Fruit fly (Drosophila melanogaster) whole organism, pupa: Measurements from ENCODE around the gene CG2604.

Source experiments
- CG10348 ChIP-seq: fragments of 200-800 bp; sonication (Bioruptor generic); IDR thresholded peaks from 2 replicates; pipeline ENCODE4 v1.3.6; 2022; ENCODE audit warnings: missing biosample characterization, missing genetic modification characterization
- CG12605 ChIP-seq: fragments of 200-800 bp; sonication (Bioruptor generic); IDR thresholded peaks from 2 replicates; pipeline ENCODE4 v1.3.6; 2022; ENCODE audit warnings: missing biosample characterization, missing genetic modification characterization
- CG13204 ChIP-seq: fragments of 200-800 bp; sonication (Bioruptor generic); optimal IDR thresholded peaks from 2 replicates; lab custom pipeline; 2018; ENCODE audit warnings: missing biosample characterization, mild to moderate bottlenecking, missing genetic modification characterization, moderate library complexity
- CG14655 ChIP-seq: fragments of 200-800 bp; sonication (Bioruptor generic); optimal IDR thresholded peaks from 3 replicates; lab custom pipeline; 2017; ENCODE audit warnings: mild to moderate bottlenecking, missing biosample characterization, missing genetic modification reagents, missing genetic modification characterization
- CG15710 ChIP-seq: fragments of 200-800 bp; sonication (Bioruptor generic); optimal IDR thresholded peaks from 2 replicates; lab custom pipeline; 2018; ENCODE audit warnings: missing biosample characterization, mild to moderate bottlenecking, missing genetic modification characterization, moderate library complexity
- CG17806 ChIP-seq: fragments of 200-800 bp; sonication (Bioruptor generic); optimal IDR thresholded peaks from 2 replicates; lab custom pipeline; 2018; ENCODE audit warnings: missing biosample characterization, mild to moderate bottlenecking, missing genetic modification characterization, moderate library complexity
- CG32121 ChIP-seq: fragments of 200-800 bp; sonication (Bioruptor generic); IDR thresholded peaks from 2 replicates; pipeline ENCODE4 v1.3.6; 2022; ENCODE audit warnings: missing biosample characterization, missing genetic modification characterization
- CG34367 ChIP-seq: fragments of 200-800 bp; sonication (Bioruptor generic); optimal IDR thresholded peaks from 2 replicates; lab custom pipeline; 2018; ENCODE audit warnings: missing biosample characterization, mild to moderate bottlenecking, missing genetic modification characterization
- CG4496 ChIP-seq: fragments of 200-800 bp; sonication (Bioruptor generic); IDR thresholded peaks from 3 replicates; pipeline ENCODE4 v1.3.6; 2022; ENCODE audit warnings: missing biosample characterization, missing genetic modification characterization
- CG8159 ChIP-seq: fragments of 200-800 bp; sonication (Bioruptor generic); optimal IDR thresholded peaks from 3 replicates; lab custom pipeline; 2018; ENCODE audit warnings: missing biosample characterization, mild to moderate bottlenecking, missing genetic modification characterization, moderate library complexity
- CG8301 ChIP-seq: fragments of 200-800 bp; sonication (Bioruptor generic); optimal IDR thresholded peaks from 2 replicates; lab custom pipeline; 2018; ENCODE audit warnings: missing biosample characterization, mild to moderate bottlenecking, missing genetic modification characterization
- CG9948 ChIP-seq: fragments of 200-800 bp; sonication (Bioruptor generic); optimal IDR thresholded peaks from 2 replicates; lab custom pipeline; 2018; ENCODE audit warnings: missing biosample characterization, mild to moderate bottlenecking, missing genetic modification characterization, moderate library complexity
- D1 ChIP-seq: fragments of 200-800 bp; sonication (Bioruptor generic); optimal IDR thresholded peaks from 2 replicates; lab custom pipeline; 2018; ENCODE audit warnings: missing biosample characterization, mild to moderate bottlenecking, missing genetic modification characterization, moderate library complexity
- EcR ChIP-seq: fragments of 200-800 bp; sonication (Bioruptor generic); optimal IDR thresholded peaks from 3 replicates; lab custom pipeline; 2019; ENCODE audit warnings: missing biosample characterization, missing genetic modification characterization, mild to moderate bottlenecking, moderate library complexity, missing genetic modification reagents
- Ets98B ChIP-seq: fragments of 200-800 bp; sonication (Bioruptor generic); IDR thresholded peaks from 2 replicates; pipeline ENCODE4 v1.3.6; 2022; ENCODE audit warnings: missing biosample characterization, missing genetic modification characterization
- Pif1A ChIP-seq: fragments of 200-800 bp; sonication (Bioruptor generic); optimal IDR thresholded peaks from 3 replicates; lab custom pipeline; 2016; ENCODE audit warnings: missing biosample characterization, missing genetic modification characterization
- Pif1B ChIP-seq: fragments of 200-800 bp; sonication (Bioruptor generic); optimal IDR thresholded peaks from 3 replicates; lab custom pipeline; 2016; ENCODE audit warnings: missing biosample characterization, missing genetic modification characterization
- Snoo ChIP-seq: fragments of 200-800 bp; sonication (Bioruptor generic); optimal IDR thresholded peaks from 3 replicates; lab custom pipeline; 2017; ENCODE audit warnings: missing biosample characterization, mild to moderate bottlenecking, missing genetic modification characterization, inconsistent platforms
- fd96Ca ChIP-seq: fragments of 200-800 bp; sonication (Bioruptor generic); IDR thresholded peaks from 3 replicates; pipeline ENCODE4 v1.3.6; 2022; ENCODE audit warnings: missing biosample characterization, missing genetic modification characterization
- gl ChIP-seq: fragments of 200-800 bp; sonication (Bioruptor generic); optimal IDR thresholded peaks from 2 replicates; lab custom pipeline; 2018; ENCODE audit warnings: missing biosample characterization, mild to moderate bottlenecking, missing genetic modification characterization
- rn ChIP-seq: fragments of 200-800 bp; sonication (Bioruptor generic); IDR thresholded peaks from 2 replicates; pipeline ENCODE4 v1.3.6; 2022; ENCODE audit warnings: missing biosample characterization, missing genetic modification characterization

The CG2604 gene

DNA sequence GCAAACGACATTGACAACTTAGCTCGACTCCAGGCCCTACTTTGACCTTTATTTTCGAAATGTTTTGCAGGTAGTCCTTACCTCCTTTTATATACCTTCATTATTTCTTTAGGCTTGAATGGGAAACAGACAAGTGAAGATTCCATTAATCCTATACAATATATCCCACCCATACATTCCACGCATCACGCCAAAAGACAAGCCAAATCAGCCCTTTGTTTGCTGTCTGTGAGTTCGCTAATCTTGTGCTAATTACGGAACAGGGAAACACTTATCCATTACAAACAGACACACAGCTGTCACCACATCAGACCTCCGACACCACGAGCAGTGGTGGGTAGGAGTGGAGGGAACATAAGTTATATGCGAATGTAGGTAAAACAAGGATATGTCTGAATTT is 17.6 kb upstream of the CG2604 start, which contains the start of gene CG33293:
TSS of gene CG33293 (minus strand) at position 15 of the 400 bp plus-strand sequence.
- TF ChIP-seq CG8159 (tag; lab: Kevin White, UChicago): no peak
- no peak for TF ChIP-seq Pif1B (GFP tag; lab: Kevin White, UChicago)
- no peak for TF ChIP-seq CG8301
- TF ChIP-seq fd96Ca: no peak
- TF ChIP-seq CG4496 (GFP tag; lab: Robert Waterston, UW): no peak
- TF ChIP-seq CG34367: no peak
- no peak for TF ChIP-seq D1 (tag; lab: Kevin White, UChicago)
- no peak for TF ChIP-seq Snoo (tag; lab: Kevin White, UChicago)
- TF ChIP-seq CG12605 (GFP tag; lab: Robert Waterston, UW): no peak
- no peak for TF ChIP-seq rn
- TF ChIP-seq CG9948 (tag; lab: Kevin White, UChicago): no peak
- TF ChIP-seq Pif1A (GFP tag; lab: Kevin White, UChicago): no peak
- no peak for TF ChIP-seq gl (tag; lab: Kevin White, UChicago)
- no peak for TF ChIP-seq Ets98B (GFP tag; lab: Robert Waterston, UW)
- TF ChIP-seq CG14655 (GFP tag; lab: Kevin White, UChicago): no peak
- TF ChIP-seq EcR (GFP tag; lab: Kevin White, UChicago): no peak

dm6 chr3R:5237215-5237614 is 14.1 kb upstream of the CG2604 start, which contains the start of gene rtp:
Gene rtp, minus strand, starts transcription at chr3R:5237315.
- TF ChIP-seq CG12605 (GFP tag; lab: Robert Waterston, UW) (no peak), Pif1B (GFP tag; lab: Kevin White, UChicago) (no peak), CG9948 (tag; lab: Kevin White, UChicago) (no peak), gl (tag; lab: Kevin White, UChicago) (no peak), Ets98B (GFP tag; lab: Robert Waterston, UW) (no peak), CG8301 (no peak), CG15710 (tag; lab: Kevin White, UChicago) (no peak), D1 (tag; lab: Kevin White, UChicago) (no peak), Snoo (tag; lab: Kevin White, UChicago) (no peak), CG32121 (GFP tag; lab: Robert Waterston, UW) (no peak), CG17806 (tag; lab: Kevin White, UChicago) (no peak), CG4496 (GFP tag; lab: Robert Waterston, UW) (no peak), CG10348 (no peak), fd96Ca (no peak)
- TF ChIP-seq, all 21 proteins: peak for 0

DNA sequence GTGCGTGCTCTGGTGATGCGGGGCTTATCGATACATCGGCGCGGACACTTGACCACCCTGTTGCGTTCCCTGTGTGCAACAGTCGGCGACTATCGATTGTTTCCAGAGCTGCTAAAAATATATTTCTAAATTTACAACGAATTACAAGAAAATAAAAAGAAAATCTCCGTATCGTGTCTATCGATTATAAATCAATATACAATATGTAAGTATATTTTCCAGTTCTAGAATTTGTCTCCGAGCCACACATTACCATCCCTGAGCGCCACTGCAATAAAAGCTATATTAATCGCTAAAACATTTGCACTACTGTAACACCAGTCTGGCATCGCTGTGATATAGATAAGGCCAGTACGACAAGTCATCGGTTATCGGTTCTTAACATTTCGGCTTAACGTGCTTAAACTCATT is 9.0 kb upstream of the CG2604 start, which contains the start of the genes Kat60 and Mms19:
TSS of gene Kat60 (minus strand) at position 13 of the 411 bp plus-strand sequence.
TSS of gene Mms19 (plus strand) at position 347 of the 411 bp plus-strand sequence.
- TF ChIP-seq CG14655 (GFP tag; lab: Kevin White, UChicago): no peak
- peak; percentile 29; the same call in 1 of the 2 replicates for TF ChIP-seq Ets98B (GFP tag; lab: Robert Waterston, UW)
- TF ChIP-seq Snoo (tag; lab: Kevin White, UChicago): no peak
- peak; percentile 2 for TF ChIP-seq CG9948 (tag; lab: Kevin White, UChicago)
- TF ChIP-seq EcR (GFP tag; lab: Kevin White, UChicago): no peak
- TF ChIP-seq rn: peak; percentile 59; the same call in 1 of the 2 replicates
- TF ChIP-seq D1 (tag; lab: Kevin White, UChicago): no peak
- no peak for TF ChIP-seq Pif1A (GFP tag; lab: Kevin White, UChicago)
- peak; percentile 37; the same call in 1 of the 3 replicates for TF ChIP-seq CG4496 (GFP tag; lab: Robert Waterston, UW)
- no peak for TF ChIP-seq gl (tag; lab: Kevin White, UChicago)
- TF ChIP-seq CG12605 (GFP tag; lab: Robert Waterston, UW): no peak
- TF ChIP-seq CG17806 (tag; lab: Kevin White, UChicago): peak; percentile 23
- no peak for TF ChIP-seq Pif1B (GFP tag; lab: Kevin White, UChicago)
- no peak for TF ChIP-seq CG10348
- peak; percentile 25; the same call in 1 of the 2 replicates for TF ChIP-seq CG32121 (GFP tag; lab: Robert Waterston, UW)
- peak; percentile 60; the same call in 2 of the 3 replicates for TF ChIP-seq fd96Ca
- no peak for TF ChIP-seq CG13204 (GFP tag; lab: Kevin White, UChicago)
- peak; percentile 49 for TF ChIP-seq CG15710 (tag; lab: Kevin White, UChicago)
- TF ChIP-seq CG8301: no peak
- no peak for TF ChIP-seq CG34367
- TF ChIP-seq CG8159 (tag; lab: Kevin White, UChicago): peak; percentile 47

- TF ChIP-seq CG8301 (no peak), D1 (tag; lab: Kevin White, UChicago) (no peak), CG17806 (tag; lab: Kevin White, UChicago) (no peak), CG12605 (GFP tag; lab: Robert Waterston, UW) (peak; percentile 47; the same call in 1 of the 2 replicates), fd96Ca (peak; percentile 43; the same call in 1 of the 3 replicates), EcR (GFP tag; lab: Kevin White, UChicago) (no peak), Ets98B (GFP tag; lab: Robert Waterston, UW) (no peak)
Measured at dm6 chr3R:5231383-5232196, 8.4 kb upstream of the CG2604 start.

dm6 chr3R:5229458-5229857 is 6.3 kb upstream of the CG2604 start:
- no peak for TF ChIP-seq CG12605 (GFP tag; lab: Robert Waterston, UW)
- no peak for TF ChIP-seq CG15710 (tag; lab: Kevin White, UChicago)
- no peak for TF ChIP-seq CG8301
- no peak for TF ChIP-seq CG17806 (tag; lab: Kevin White, UChicago)
- TF ChIP-seq EcR (GFP tag; lab: Kevin White, UChicago): peak; percentile 14
